Worm (Caenorhabditis elegans) whole organism, L4 larva: ENCODE measurements around the gene pqn-2.
A peak's percentile ranks its signal among the peaks of the same experiment; 100 is the strongest.

Experiments used
- F10B5.3 ChIP-seq: sonication (generic microtip); optimal IDR thresholded peaks from 2 replicates; lab custom pipeline; 2016; ENCODE audit warnings: mild to moderate bottlenecking, missing genetic modification characterization, missing compliant biosample characterization
- F49E8.2 ChIP-seq: sonication (generic microtip); optimal IDR thresholded peaks from 2 replicates; lab custom pipeline; 2016; ENCODE audit warnings: missing compliant biosample characterization, mild to moderate bottlenecking, missing genetic modification characterization, borderline replicate concordance
- Y5F2A.4 ChIP-seq: fragments of 200-800 bp; sonication (Bioruptor generic); optimal IDR thresholded peaks from 2 replicates; lab custom pipeline; 2018; ENCODE audit warnings: mild to moderate bottlenecking, missing genetic modification characterization, missing compliant biosample characterization
- ZK337.2 ChIP-seq: fragments of 200-800 bp; sonication (Bioruptor generic); IDR thresholded peaks from 2 replicates; pipeline ENCODE4 v1.3.6; 2022; ENCODE audit warnings: missing genetic modification reagents, missing genetic modification characterization, missing compliant biosample characterization
- aha-1 ChIP-seq: fragments of 150-350 bp; peaks from one replicate; lab custom pipeline; 2014; ENCODE audit warnings: missing biosample characterization, missing genetic modification characterization
- ama-1 ChIP-seq: fragments of 150-350 bp; optimal IDR thresholded peaks from 2 replicates; lab custom pipeline; 2014; ENCODE audit warnings: inconsistent platforms, mixed read lengths
- ceh-62 ChIP-seq: sonication (generic microtip); optimal IDR thresholded peaks from 2 replicates; lab custom pipeline; 2017; ENCODE audit warnings: missing biosample characterization, missing genetic modification characterization
- ceh-82 ChIP-seq: sonication (generic microtip); optimal IDR thresholded peaks from 2 replicates; lab custom pipeline; 2017; ENCODE audit warnings: missing biosample characterization, missing genetic modification characterization
- daf-16 ChIP-seq, 3 experiments: sonication (generic microtip); optimal IDR thresholded peaks; 2 replicates each; lab custom pipeline; 2016 to 2017; ENCODE audit warnings: missing genetic modification characterization in 3 of 3, missing genetic modification reagents in 3 of 3, mild to moderate bottlenecking in 2 of 3, missing compliant biosample characterization in 2 of 3, missing biosample characterization in 1 of 3, moderate library complexity in 1 of 3
- dmd-6 ChIP-seq: fragments of 200-800 bp; sonication (Bioruptor generic); IDR thresholded peaks from 2 replicates; pipeline ENCODE4 v1.3.6; 2022; ENCODE audit warnings: missing genetic modification reagents, missing genetic modification characterization, missing compliant biosample characterization
- dmd-9 ChIP-seq: fragments of 200-800 bp; sonication (Bioruptor generic); IDR thresholded peaks from 2 replicates; pipeline ENCODE4 v1.3.6; 2022; ENCODE audit warnings: missing genetic modification reagents, missing genetic modification characterization, missing compliant biosample characterization
- dpl-1 ChIP-seq: fragments of 150-350 bp; optimal IDR thresholded peaks from 2 replicates; lab custom pipeline; 2014; ENCODE audit warnings: missing biosample characterization, missing genetic modification reagents, missing genetic modification characterization
- dve-1 ChIP-seq: sonication (generic microtip); optimal IDR thresholded peaks from 2 replicates; lab custom pipeline; 2017; ENCODE audit warnings: antibody characterized with exemption, mild to moderate bottlenecking, missing genetic modification characterization, missing compliant biosample characterization; ENCODE audit not compliant: insufficient read depth
- gei-8 ChIP-seq: fragments of 200-800 bp; sonication (Bioruptor generic); optimal IDR thresholded peaks from 2 replicates; lab custom pipeline; 2018; ENCODE audit warnings: mild to moderate bottlenecking, missing genetic modification characterization, missing compliant biosample characterization
- hif-1 ChIP-seq, 2 experiments: sonication (generic microtip); optimal IDR thresholded peaks; 2 replicates each; lab custom pipeline; 2016 to 2017; ENCODE audit warnings: missing compliant biosample characterization in 2 of 2, missing genetic modification characterization in 2 of 2, missing genetic modification reagents in 2 of 2, missing genotype in 2 of 2, mild to moderate bottlenecking in 1 of 2
- hlh-11 ChIP-seq: fragments of 200-800 bp; sonication (Bioruptor generic); optimal IDR thresholded peaks from 2 replicates; lab custom pipeline; 2018; ENCODE audit warnings: mild to moderate bottlenecking, missing genetic modification characterization, missing compliant biosample characterization
- jun-1 ChIP-seq: fragments of 150-350 bp; optimal IDR thresholded peaks from 2 replicates; lab custom pipeline; 2014; ENCODE audit warnings: missing biosample characterization, missing genetic modification reagents, missing genetic modification characterization
- lin-13 ChIP-seq: fragments of 150-350 bp; optimal IDR thresholded peaks from 2 replicates; lab custom pipeline; 2014; ENCODE audit warnings: missing biosample characterization, missing genetic modification reagents, missing genetic modification characterization
- lin-15B ChIP-seq: fragments of 150-350 bp; sonication (generic microtip); optimal IDR thresholded peaks from 3 replicates; lab custom pipeline; 2014; ENCODE audit warnings: missing biosample characterization, missing genetic modification characterization
- lin-29 ChIP-seq: fragments of 200-800 bp; sonication (Bioruptor generic); IDR thresholded peaks from 2 replicates; pipeline ENCODE4 v1.3.6; 2022; ENCODE audit warnings: missing genetic modification reagents, missing genetic modification characterization, missing compliant biosample characterization
- lin-38 ChIP-seq: fragments of 200-800 bp; sonication (Bioruptor generic); IDR thresholded peaks from 2 replicates; pipeline ENCODE4 v1.3.6; 2022; ENCODE audit warnings: missing genetic modification reagents, missing genetic modification characterization, missing compliant biosample characterization
- lir-3 ChIP-seq: sonication (generic microtip); optimal IDR thresholded peaks from 2 replicates; lab custom pipeline; 2016; ENCODE audit warnings: mild to moderate bottlenecking, missing genetic modification characterization, missing compliant biosample characterization
- mdl-1 ChIP-seq, 2 experiments: fragments of 150-350 bp in 1 of 2; sonication (generic microtip) in 1 of 2; optimal IDR thresholded peaks; 2 replicates each; lab custom pipeline; 2014 to 2017; ENCODE audit warnings: missing biosample characterization in 2 of 2, missing genetic modification characterization in 2 of 2
- mes-2 ChIP-seq: sonication (generic microtip); optimal IDR thresholded peaks from 2 replicates; lab custom pipeline; 2016; ENCODE audit warnings: missing genotype, mild to moderate bottlenecking, missing genetic modification characterization, missing compliant biosample characterization; ENCODE audit not compliant: poor library complexity, severe bottlenecking
- nhr-10 ChIP-seq: fragments of 150-350 bp; optimal IDR thresholded peaks from 2 replicates; lab custom pipeline; 2014; ENCODE audit warnings: missing biosample characterization, missing genetic modification characterization
- nhr-102 ChIP-seq: sonication (generic microtip); optimal IDR thresholded peaks from 2 replicates; lab custom pipeline; 2016; ENCODE audit warnings: mild to moderate bottlenecking, missing genetic modification characterization, moderate library complexity, missing compliant biosample characterization
- nhr-237 ChIP-seq: sonication (generic microtip); optimal IDR thresholded peaks from 2 replicates; lab custom pipeline; 2017; ENCODE audit warnings: missing biosample characterization, missing genetic modification characterization
- nhr-25 ChIP-seq: sonication (generic microtip); optimal IDR thresholded peaks from 2 replicates; lab custom pipeline; 2017; ENCODE audit warnings: missing genetic modification characterization, mild to moderate bottlenecking, missing compliant biosample characterization, antibody characterized with exemption, moderate library complexity, borderline replicate concordance; ENCODE audit not compliant: insufficient read depth
- nhr-28 ChIP-seq: fragments of 150-350 bp; optimal IDR thresholded peaks from 2 replicates; lab custom pipeline; 2014; ENCODE audit warnings: missing biosample characterization, missing genetic modification characterization
- nhr-6 ChIP-seq: fragments of 150-350 bp; optimal IDR thresholded peaks from 2 replicates; lab custom pipeline; 2014; ENCODE audit warnings: missing biosample characterization, missing genetic modification characterization
- nhr-77 ChIP-seq: fragments of 150-350 bp; optimal IDR thresholded peaks from 2 replicates; lab custom pipeline; 2014; ENCODE audit warnings: missing biosample characterization, missing genetic modification characterization
- php-3 ChIP-seq: fragments of 200-800 bp; sonication (Bioruptor generic); IDR thresholded peaks from 2 replicates; pipeline ENCODE4 v1.3.6; 2022; ENCODE audit warnings: missing genetic modification reagents, missing genetic modification characterization, missing compliant biosample characterization
- rbr-2 ChIP-seq: sonication (generic microtip); optimal IDR thresholded peaks from 2 replicates; lab custom pipeline; 2016; ENCODE audit warnings: missing genotype, missing genetic modification characterization, missing compliant biosample characterization
- snpc-1.2 ChIP-seq: fragments of 200-800 bp; sonication (Bioruptor generic); IDR thresholded peaks from 2 replicates; pipeline ENCODE4 v1.3.6; 2022; ENCODE audit warnings: missing genetic modification reagents, missing genetic modification characterization, missing compliant biosample characterization
- spr-1 ChIP-seq: sonication (generic microtip); optimal IDR thresholded peaks from 2 replicates; lab custom pipeline; 2016; ENCODE audit warnings: mild to moderate bottlenecking, missing genetic modification characterization, missing compliant biosample characterization
- spr-3 ChIP-seq: fragments of 200-800 bp; sonication (Bioruptor generic); optimal IDR thresholded peaks from 2 replicates; lab custom pipeline; 2018; ENCODE audit warnings: mild to moderate bottlenecking, missing genetic modification characterization, missing compliant biosample characterization
- tag-97 ChIP-seq: fragments of 200-800 bp; sonication (Bioruptor generic); IDR thresholded peaks from 2 replicates; pipeline ENCODE4 v1.3.6; 2022; ENCODE audit warnings: missing genetic modification characterization, missing compliant biosample characterization
- unc-130 ChIP-seq: sonication (generic microtip); optimal IDR thresholded peaks from 2 replicates; lab custom pipeline; 2016; ENCODE audit warnings: missing genetic modification reagents, missing genetic modification characterization, missing compliant biosample characterization
- vab-7 ChIP-seq: fragments of 200-800 bp; sonication (Bioruptor generic); IDR thresholded peaks from 2 replicates; pipeline ENCODE4 v1.3.6; 2022; ENCODE audit warnings: missing genetic modification reagents, missing genetic modification characterization, missing compliant biosample characterization
- zag-1 ChIP-seq: fragments of 150-350 bp; optimal IDR thresholded peaks from 2 replicates; lab custom pipeline; 2014; ENCODE audit warnings: missing biosample characterization, missing genetic modification characterization
- zfp-2 ChIP-seq: sonication (generic microtip); optimal IDR thresholded peaks from 2 replicates; lab custom pipeline; 2016; ENCODE audit warnings: mild to moderate bottlenecking, missing genetic modification characterization, missing compliant biosample characterization
- zip-11 ChIP-seq: fragments of 200-800 bp; sonication (Bioruptor generic); IDR thresholded peaks from 2 replicates; pipeline ENCODE4 v1.3.6; 2022; ENCODE audit warnings: missing genetic modification characterization, missing compliant biosample characterization
- ztf-11 ChIP-seq: fragments of 150-350 bp; optimal IDR thresholded peaks from 2 replicates; lab custom pipeline; 2014; ENCODE audit warnings: missing biosample characterization, missing genetic modification characterization
- ztf-7 ChIP-seq: fragments of 150-350 bp; optimal IDR thresholded peaks from 2 replicates; lab custom pipeline; 2014; ENCODE audit warnings: missing biosample characterization, missing genetic modification characterization

The pqn-2 gene

DNA sequence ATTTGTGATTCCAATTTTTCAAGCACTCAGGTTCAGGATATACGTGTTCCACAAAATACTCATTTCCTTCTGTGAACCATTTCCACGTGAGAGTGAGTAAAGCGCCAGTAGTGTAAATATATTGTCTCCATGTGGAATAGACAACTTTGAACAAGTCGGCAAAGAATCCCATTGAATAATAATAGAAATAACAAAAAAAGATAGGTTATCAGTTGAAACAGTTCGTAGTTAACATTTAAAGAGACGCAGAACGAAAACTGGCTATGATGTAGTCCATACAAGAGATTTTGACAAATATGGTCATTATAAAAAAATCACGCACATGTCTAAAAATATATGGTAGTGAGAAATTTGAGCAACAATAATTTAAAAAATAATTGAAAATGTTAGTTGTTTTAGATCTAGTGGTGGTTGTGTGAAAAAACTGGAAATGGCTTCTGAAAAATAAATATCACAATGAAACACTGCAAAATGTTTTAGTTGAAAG, 24.7 kb upstream of the pqn-2 start, which contains the start of gene ceeh-2:
Gene ceeh-2 (minus strand): TSS at position 437 of the 487 bp plus-strand sequence.
- TF ChIP-seq dmd-6 (peak; percentile 36; the same call in 1 of the 2 replicates), hlh-11 (peak; percentile 8), ama-1 (lab: Kevin White, UChicago) (no peak), nhr-28 (tag; lab: Kevin White, UChicago) (peak; percentile 59), daf-16 (GFP tag; optimal IDR thresholded peaks at IDR 0.05; lab: Kevin White, UChicago) (no peak), daf-16 (tag; optimal IDR thresholded peaks at IDR 0.05; lab: Kevin White, UChicago) (peak; percentile 83), dve-1 (peak; percentile 63), mdl-1 (tag; optimal IDR thresholded peaks at IDR 0.05; lab: Kevin White, UChicago) (peak in 1 of 2 experiments; percentile 32), dmd-9 (GFP tag; lab: Robert Waterston, UW) (no peak), F49E8.2 (tag; lab: Kevin White, UChicago) (no peak), lin-38 (GFP tag; lab: Robert Waterston, UW) (no peak), nhr-77 (tag; lab: Kevin White, UChicago) (peak; percentile 28), aha-1 (tag; lab: Kevin White, UChicago) (peak; percentile 33)

DNA sequence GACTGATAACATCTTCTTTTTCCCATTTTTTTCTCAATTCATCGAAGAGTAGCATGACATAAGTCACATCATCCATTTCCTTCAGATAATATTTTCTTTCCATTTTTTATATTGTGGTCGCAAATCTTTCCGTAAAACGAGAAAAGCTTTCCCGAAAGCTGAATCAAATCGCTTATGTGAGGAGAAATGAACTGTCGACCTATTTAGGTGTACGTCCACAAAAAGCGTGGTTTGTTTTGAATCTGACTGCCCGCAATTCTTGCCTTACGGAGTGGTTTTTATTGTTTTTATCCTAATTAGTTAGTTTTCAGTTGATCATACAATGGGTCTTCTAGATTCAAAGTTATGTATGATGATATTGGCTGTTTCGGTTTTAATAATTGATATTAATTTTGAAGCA, 24.0 kb upstream of the pqn-2 start, which contains the start of gene ttll-15:
Gene ttll-15 (plus strand): TSS at position 301 of the 400 bp plus-strand sequence.
- TF ChIP-seq zip-11 = no peak
- TF ChIP-seq ceh-82 (tag; lab: Kevin White, UChicago) = no peak
- no peak for TF ChIP-seq lin-15B (tag; lab: Kevin White, UChicago)
- no peak for TF ChIP-seq zag-1 (tag; lab: Kevin White, UChicago)
- no peak for TF ChIP-seq nhr-6 (tag; lab: Kevin White, UChicago)
- TF ChIP-seq spr-3 (GFP tag; lab: Kevin White, UChicago) = no peak
- TF ChIP-seq mdl-1 (tag; optimal IDR thresholded peaks at IDR 0.05; lab: Kevin White, UChicago) = no peak
- no peak for TF ChIP-seq zfp-2 (tag; lab: Kevin White, UChicago)
- TF ChIP-seq nhr-28 (tag; lab: Kevin White, UChicago) = no peak
- TF ChIP-seq ztf-11 (tag; lab: Kevin White, UChicago) = no peak
- no peak for TF ChIP-seq vab-7
- no peak for TF ChIP-seq tag-97 (GFP tag; lab: Robert Waterston, UW)
- TF ChIP-seq jun-1 (tag; lab: Kevin White, UChicago) = no peak
- no peak for TF ChIP-seq hlh-11

DNA sequence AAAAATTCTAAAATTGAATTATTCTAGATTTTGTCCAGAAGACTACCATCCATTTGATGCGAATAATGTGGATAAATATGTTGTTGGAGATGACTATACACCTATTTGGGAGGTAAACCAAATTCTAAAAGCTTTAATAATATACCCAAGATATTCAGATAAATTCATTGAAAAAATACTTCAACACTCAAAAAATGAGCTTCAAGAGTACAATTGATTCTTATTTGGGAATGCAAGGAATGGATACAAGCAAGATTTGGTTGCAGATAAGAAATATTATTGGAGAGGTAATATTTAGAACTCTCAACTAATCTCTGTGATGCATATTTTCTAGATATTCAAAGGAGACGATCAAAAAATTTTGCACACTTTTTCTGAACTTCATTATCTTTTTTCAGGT, 22.1 kb upstream of the pqn-2 start:
- TF ChIP-seq F10B5.3 (no peak), ceh-62 (tag; lab: Kevin White, UChicago) (no peak), aha-1 (tag; lab: Kevin White, UChicago) (peak; percentile 96), mes-2 (tag; lab: Kevin White, UChicago) (no peak), spr-1 (no peak), lin-29 (GFP tag; lab: Robert Waterston, UW) (no peak)

DNA sequence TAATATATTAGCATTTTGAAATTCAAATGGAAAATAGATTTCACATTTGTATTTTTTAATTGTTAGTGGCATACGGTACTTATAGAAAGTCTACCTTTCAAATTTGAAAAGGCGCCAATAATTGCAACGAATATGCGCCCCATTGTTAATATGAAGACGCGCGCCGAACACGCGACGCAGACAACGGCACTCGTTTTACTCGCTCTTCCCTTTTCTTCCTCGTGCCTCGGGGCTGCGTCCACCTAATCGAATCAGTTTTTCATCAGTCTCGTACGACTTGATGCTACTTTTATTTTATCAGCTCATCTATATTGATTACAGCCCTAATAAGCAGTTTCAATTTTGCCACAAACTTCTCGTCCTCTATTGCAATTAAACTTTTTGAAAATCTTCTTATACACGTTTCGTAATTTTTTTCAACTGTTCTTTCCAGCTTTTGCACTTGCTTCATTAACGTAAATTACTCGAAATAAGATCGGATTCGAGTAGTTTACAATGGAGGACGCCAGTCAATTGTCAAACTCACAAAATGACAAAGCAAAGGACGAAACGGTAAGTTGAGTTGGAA, 20.3 kb upstream of the pqn-2 start, which contains the start of gene cash-1:
Gene cash-1 (plus strand): TSS at position 432 of the 568 bp plus-strand sequence.
- no peak for TF ChIP-seq Y5F2A.4 (GFP tag; lab: Kevin White, UChicago)
- no peak for TF ChIP-seq ZK337.2 (GFP tag; lab: Robert Waterston, UW)
- TF ChIP-seq lin-15B (tag; lab: Kevin White, UChicago) = no peak
- TF ChIP-seq ztf-7 (tag; lab: Kevin White, UChicago) = peak; percentile 13
- TF ChIP-seq nhr-28 (tag; lab: Kevin White, UChicago) = peak; percentile 38
- peak; percentile 20 for TF ChIP-seq unc-130
- peak; percentile 89 for TF ChIP-seq lin-38 (GFP tag; lab: Robert Waterston, UW)
- TF ChIP-seq hif-1 (tag; optimal IDR thresholded peaks at IDR 0.05; lab: Kevin White, UChicago) = peak in 1 of 2 experiments; percentile 63
- TF ChIP-seq nhr-10 = no peak
- peak; percentile 75 for TF ChIP-seq hlh-11
- no peak for TF ChIP-seq nhr-237
- no peak for TF ChIP-seq snpc-1.2 (GFP tag; lab: Robert Waterston, UW)
- peak in 1 of 2 experiments; percentile 82 for TF ChIP-seq mdl-1 (tag; optimal IDR thresholded peaks at IDR 0.05; lab: Kevin White, UChicago)
- TF ChIP-seq nhr-102 = no peak
- TF ChIP-seq ama-1 (lab: Kevin White, UChicago) = no peak
- peak; percentile 66 for TF ChIP-seq lin-13 (GFP tag; lab: Kevin White, UChicago)
- TF ChIP-seq php-3 (GFP tag; lab: Robert Waterston, UW) = no peak
- TF ChIP-seq nhr-25 (tag; lab: Kevin White, UChicago) = peak; percentile 25
- no peak for TF ChIP-seq lir-3 (tag; lab: Kevin White, UChicago)
- no peak for TF ChIP-seq gei-8 (GFP tag; lab: Kevin White, UChicago)
- TF ChIP-seq rbr-2 = peak; percentile 46
- TF ChIP-seq mes-2 (tag; lab: Kevin White, UChicago) = peak; percentile 89
- TF ChIP-seq dpl-1 (GFP tag; lab: Kevin White, UChicago) = peak; percentile 81
